Worm (Caenorhabditis elegans) whole organism, L4 larva: Measurements from ENCODE around the gene C49C3.20.

Source experiments
- Y5F2A.4 ChIP-seq: fragments of 200-800 bp; sonication (Bioruptor generic); optimal IDR thresholded peaks from 2 replicates; lab custom pipeline; 2018; ENCODE audit warnings: mild to moderate bottlenecking, missing genetic modification characterization, missing compliant biosample characterization
- egl-43 ChIP-seq: fragments of 200-800 bp; sonication (Bioruptor generic); IDR thresholded peaks from 2 replicates; pipeline ENCODE4 v1.3.6; 2022; ENCODE audit warnings: missing genetic modification reagents, missing genetic modification characterization, missing compliant biosample characterization
- nhr-48 ChIP-seq: sonication (generic microtip); optimal IDR thresholded peaks from 2 replicates; lab custom pipeline; 2016; ENCODE audit warnings: mild to moderate bottlenecking, missing genetic modification characterization, missing compliant biosample characterization
- unc-62 ChIP-seq, 3 experiments: fragments of 150-350 bp in 1 of 3; sonication (generic microtip); optimal IDR thresholded peaks in 2 of 3; peaks in 1 of 3; 1 replicate in 1 of 3; 2 replicates in 2 of 3; lab custom pipeline; 2014 to 2017; ENCODE audit warnings: missing biosample characterization in 3 of 3, missing genetic modification characterization in 3 of 3, missing genetic modification reagents in 3 of 3, missing genotype in 1 of 3

Gene C49C3.20

DNA sequence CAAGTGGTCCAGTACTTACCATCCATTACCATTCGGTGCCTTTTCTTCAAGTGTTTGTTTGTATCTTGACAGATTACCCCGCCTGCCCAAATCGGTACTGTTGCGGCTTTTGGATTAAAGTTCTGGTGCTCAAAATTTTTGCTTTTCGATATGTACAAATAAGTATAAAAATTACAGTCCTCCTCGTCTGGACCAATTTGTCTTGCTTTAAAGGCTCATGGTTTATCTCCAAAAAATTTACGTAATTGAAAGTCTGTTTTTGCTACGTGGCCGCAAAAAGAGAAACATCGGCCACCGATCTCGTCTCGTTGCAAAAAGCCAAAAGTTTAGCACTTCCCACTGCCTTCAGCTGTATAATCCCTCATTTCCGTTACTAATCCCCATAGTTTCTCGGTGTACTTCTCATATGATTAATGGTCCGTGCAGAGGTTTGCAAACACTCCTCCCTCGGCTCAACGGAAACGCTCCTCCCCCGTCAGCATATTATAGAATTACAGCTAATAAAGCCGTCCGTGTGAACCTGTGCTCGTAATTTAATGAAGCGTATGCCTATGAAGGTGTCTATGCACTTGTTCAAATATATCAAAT, 48.9 kb downstream of the C49C3.20 start:
- TF ChIP-seq nhr-48 (tag; lab: Kevin White, UChicago) (no peak), unc-62 (GFP tag; optimal IDR thresholded peaks at IDR 0.05 in 1 of 2; lab: Kevin White, UChicago) (peak in 1 of 2 experiments; percentile 96), unc-62 (tag; optimal IDR thresholded peaks at IDR 0.05; lab: Kevin White, UChicago) (no peak), Y5F2A.4 (GFP tag; lab: Kevin White, UChicago) (no peak), egl-43 (GFP tag; lab: Robert Waterston, UW) (0 out of 2 replicates have a peak, but pooled peaks have one; percentile 29)
- TF ChIP-seq, all 104 proteins: peak for 2
